Worm (Caenorhabditis elegans) whole organism, late embryonic: ENCODE measurements around the gene lonp-2.

Experiments
- ceh-45 ChIP-seq: fragments of 200-800 bp; sonication (Bioruptor generic); IDR thresholded peaks from 2 replicates; pipeline ENCODE4 v1.3.6; 2022; ENCODE audit warnings: missing genetic modification reagents, missing genetic modification characterization, missing compliant biosample characterization
- hlh-6 ChIP-seq: sonication (generic microtip); optimal IDR thresholded peaks from 2 replicates; lab custom pipeline; 2016; ENCODE audit warnings: missing genotype, missing genetic modification characterization, missing compliant biosample characterization
- pha-4 ChIP-seq: fragments of 150-350 bp; optimal IDR thresholded peaks from 2 replicates; lab custom pipeline; 2018; ENCODE audit warnings: missing biosample characterization, missing genetic modification reagents, missing genetic modification characterization
- ztf-16 ChIP-seq: sonication (generic microtip); optimal IDR thresholded peaks from 2 replicates; lab custom pipeline; 2017; ENCODE audit warnings: missing genetic modification characterization, missing compliant biosample characterization

ce11 chrIII:12157576-12157975 lies 50.0 kb downstream of the lonp-2 start:
- TF ChIP-seq ztf-16 (tag; lab: Kevin White, UChicago) (no peak), hlh-6 (tag; lab: Kevin White, UChicago) (no peak), ceh-45 (GFP tag; lab: Robert Waterston, UW) (no peak), pha-4 (tag; lab: Kevin White, UChicago) (no peak)
